Worm (Caenorhabditis elegans) whole organism, early embryonic: ENCODE data around the gene F18A11.2.

Experiments used
- B0310.2 ChIP-seq: sonication (generic microtip); optimal IDR thresholded peaks from 2 replicates; lab custom pipeline; 2016; ENCODE audit warnings: mild to moderate bottlenecking, missing genetic modification characterization, missing compliant biosample characterization
- F13C5.2 ChIP-seq: sonication (generic microtip); optimal IDR thresholded peaks from 2 replicates; lab custom pipeline; 2017; ENCODE audit warnings: mild to moderate bottlenecking, missing genetic modification characterization, inconsistent platforms, missing compliant biosample characterization
- ama-1 ChIP-seq: fragments of 150-350 bp; optimal IDR thresholded peaks from 2 replicates; lab custom pipeline; 2014
- ceh-13 ChIP-seq: fragments of 200-800 bp; sonication (Bioruptor generic); optimal IDR thresholded peaks from 2 replicates; lab custom pipeline; 2018; ENCODE audit warnings: mild to moderate bottlenecking, missing genetic modification characterization, missing compliant biosample characterization
- ets-7 ChIP-seq: sonication (generic microtip); optimal IDR thresholded peaks from 2 replicates; lab custom pipeline; 2016; ENCODE audit warnings: missing genotype, missing genetic modification characterization, missing compliant biosample characterization
- flt-1 ChIP-seq: fragments of 200-800 bp; sonication (Bioruptor generic); IDR thresholded peaks from 2 replicates; pipeline ENCODE4 v1.3.6; 2022; ENCODE audit warnings: missing genetic modification characterization, missing compliant biosample characterization
- hmbx-1 ChIP-seq: sonication (generic microtip); optimal IDR thresholded peaks from 2 replicates; lab custom pipeline; 2016; ENCODE audit warnings: mild to moderate bottlenecking, missing genetic modification characterization, missing compliant biosample characterization
- pes-1 ChIP-seq: fragments of 200-800 bp; sonication (Bioruptor generic); IDR thresholded peaks from 2 replicates; pipeline ENCODE4 v1.3.6; 2022; ENCODE audit warnings: missing genetic modification reagents, missing genetic modification characterization, missing compliant biosample characterization
- sea-1 ChIP-seq: fragments of 200-800 bp; sonication (Bioruptor generic); conservative IDR thresholded peaks from 2 replicates; pipeline ENCODE4 v1.3.6; 2022; ENCODE audit warnings: missing genetic modification characterization, missing compliant biosample characterization
- tbx-37 ChIP-seq: fragments of 200-800 bp; sonication (Bioruptor generic); conservative IDR thresholded peaks from 2 replicates; pipeline ENCODE4 v1.3.6; 2022; ENCODE audit warnings: missing genetic modification reagents, missing genetic modification characterization, missing compliant biosample characterization
- tra-4 ChIP-seq: sonication (generic microtip); optimal IDR thresholded peaks from 2 replicates; lab custom pipeline; 2017; ENCODE audit warnings: missing genetic modification characterization, missing compliant biosample characterization

- TF ChIP-seq ama-1 (lab: Kevin White, UChicago) = no peak
- no peak for TF ChIP-seq B0310.2 (tag; lab: Kevin White, UChicago)
- no peak for TF ChIP-seq ceh-13 (GFP tag; lab: Kevin White, UChicago)
- no peak for TF ChIP-seq ets-7 (tag; lab: Kevin White, UChicago)
- TF ChIP-seq tra-4 (tag; lab: Kevin White, UChicago) = no peak
- TF ChIP-seq tbx-37 (GFP tag; lab: Robert Waterston, UW) = no peak
- TF ChIP-seq flt-1 (GFP tag; lab: Robert Waterston, UW) = no peak
- TF ChIP-seq sea-1 (GFP tag; lab: Robert Waterston, UW) = no peak
- no peak for TF ChIP-seq hmbx-1 (tag; lab: Kevin White, UChicago)
- TF ChIP-seq F13C5.2 (tag; lab: Kevin White, UChicago) = no peak
- TF ChIP-seq pes-1 (GFP tag; lab: Robert Waterston, UW) = no peak
These were observed 48.7 kb upstream of the F18A11.2 start for ce11 chrII:12982830-12983229.
